Worm (Caenorhabditis elegans) whole organism, early embryonic: ENCODE data around the gene Y79H2A.2.

ENCODE experiments used
- F13C5.2 ChIP-seq: sonication (generic microtip); optimal IDR thresholded peaks from 2 replicates; lab custom pipeline; 2017; ENCODE audit warnings: mild to moderate bottlenecking, missing genetic modification characterization, inconsistent platforms, missing compliant biosample characterization
- ama-1 ChIP-seq: fragments of 150-350 bp; optimal IDR thresholded peaks from 2 replicates; lab custom pipeline; 2014
- hnd-1 ChIP-seq: sonication (generic microtip); optimal IDR thresholded peaks from 2 replicates; lab custom pipeline; 2016; ENCODE audit warnings: missing genetic modification characterization, missing compliant biosample characterization

- TF ChIP-seq hnd-1 (no peak), ama-1 (lab: Kevin White, UChicago) (no peak), F13C5.2 (tag; lab: Kevin White, UChicago) (no peak)
These were observed 49.0 kb downstream of the Y79H2A.2 start for ce11 chrIII:11981539-11981938.
